Worm (Caenorhabditis elegans) whole organism, L4 larva: ENCODE measurements around the gene T13A10.2.

Experiments used
- F10B5.3 ChIP-seq: sonication (generic microtip); optimal IDR thresholded peaks from 2 replicates; lab custom pipeline; 2016; ENCODE audit warnings: mild to moderate bottlenecking, missing genetic modification characterization, missing compliant biosample characterization
- F26F4.8 ChIP-seq: fragments of 200-800 bp; sonication (Bioruptor generic); conservative IDR thresholded peaks from 2 replicates; pipeline ENCODE4 v1.3.6; 2022; ENCODE audit warnings: missing genetic modification characterization, missing compliant biosample characterization
- F49E8.2 ChIP-seq: sonication (generic microtip); optimal IDR thresholded peaks from 2 replicates; lab custom pipeline; 2016; ENCODE audit warnings: missing compliant biosample characterization, mild to moderate bottlenecking, missing genetic modification characterization, borderline replicate concordance
- Y105C5A.15 ChIP-seq: fragments of 200-800 bp; sonication (Bioruptor generic); IDR thresholded peaks from 2 replicates; pipeline ENCODE4 v1.3.6; 2022; ENCODE audit warnings: missing genetic modification characterization, missing compliant biosample characterization
- aha-1 ChIP-seq: fragments of 150-350 bp; peaks from one replicate; lab custom pipeline; 2014; ENCODE audit warnings: missing biosample characterization, missing genetic modification characterization
- aly-2 ChIP-seq: sonication (generic microtip); optimal IDR thresholded peaks from 2 replicates; lab custom pipeline; 2018; ENCODE audit warnings: missing biosample characterization, missing genetic modification characterization
- ceh-20 ChIP-seq: fragments of 200-800 bp; sonication (Bioruptor generic); IDR thresholded peaks from 2 replicates; pipeline ENCODE4 v1.3.6; 2022; ENCODE audit warnings: missing genetic modification reagents, missing genetic modification characterization, missing compliant biosample characterization
- ceh-32 ChIP-seq: sonication (generic microtip); optimal IDR thresholded peaks from 2 replicates; lab custom pipeline; 2016; ENCODE audit warnings: mild to moderate bottlenecking, missing genetic modification characterization, missing compliant biosample characterization; ENCODE audit not compliant: poor library complexity
- ces-1 ChIP-seq: fragments of 150-350 bp; sonication (generic microtip); optimal IDR thresholded peaks from 4 replicates; lab custom pipeline; 2014; ENCODE audit warnings: missing biosample characterization, missing genetic modification reagents, missing genetic modification characterization
- daf-16 ChIP-seq, 3 experiments: sonication (generic microtip); optimal IDR thresholded peaks; 2 replicates each; lab custom pipeline; 2016 to 2017; ENCODE audit warnings: missing genetic modification characterization in 3 of 3, missing genetic modification reagents in 3 of 3, mild to moderate bottlenecking in 2 of 3, missing compliant biosample characterization in 2 of 3, missing biosample characterization in 1 of 3, moderate library complexity in 1 of 3
- dmd-6 ChIP-seq: fragments of 200-800 bp; sonication (Bioruptor generic); IDR thresholded peaks from 2 replicates; pipeline ENCODE4 v1.3.6; 2022; ENCODE audit warnings: missing genetic modification reagents, missing genetic modification characterization, missing compliant biosample characterization
- dmd-8 ChIP-seq: fragments of 200-800 bp; sonication (Bioruptor generic); IDR thresholded peaks from 2 replicates; pipeline ENCODE4 v1.3.6; 2022; ENCODE audit warnings: missing genetic modification characterization, missing compliant biosample characterization
- dve-1 ChIP-seq: sonication (generic microtip); optimal IDR thresholded peaks from 2 replicates; lab custom pipeline; 2017; ENCODE audit warnings: antibody characterized with exemption, mild to moderate bottlenecking, missing genetic modification characterization, missing compliant biosample characterization; ENCODE audit not compliant: insufficient read depth
- hlh-30 ChIP-seq: sonication (generic microtip); optimal IDR thresholded peaks from 2 replicates; lab custom pipeline; 2017; ENCODE audit warnings: antibody characterized with exemption, mild to moderate bottlenecking, missing genetic modification characterization, missing compliant biosample characterization; ENCODE audit not compliant: insufficient read depth
- lim-7 ChIP-seq: fragments of 200-800 bp; sonication (Bioruptor generic); IDR thresholded peaks from 2 replicates; pipeline ENCODE4 v1.3.6; 2022; ENCODE audit warnings: missing genetic modification characterization, missing compliant biosample characterization
- lin-1 ChIP-seq: fragments of 200-800 bp; sonication (Bioruptor generic); IDR thresholded peaks from 2 replicates; pipeline ENCODE4 v1.3.6; 2022; ENCODE audit warnings: missing genetic modification reagents, missing genetic modification characterization, missing compliant biosample characterization
- lin-38 ChIP-seq: fragments of 200-800 bp; sonication (Bioruptor generic); IDR thresholded peaks from 2 replicates; pipeline ENCODE4 v1.3.6; 2022; ENCODE audit warnings: missing genetic modification reagents, missing genetic modification characterization, missing compliant biosample characterization
- nhr-102 ChIP-seq: sonication (generic microtip); optimal IDR thresholded peaks from 2 replicates; lab custom pipeline; 2016; ENCODE audit warnings: mild to moderate bottlenecking, missing genetic modification characterization, moderate library complexity, missing compliant biosample characterization
- nhr-28 ChIP-seq: fragments of 150-350 bp; optimal IDR thresholded peaks from 2 replicates; lab custom pipeline; 2014; ENCODE audit warnings: missing biosample characterization, missing genetic modification characterization
- php-3 ChIP-seq: fragments of 200-800 bp; sonication (Bioruptor generic); IDR thresholded peaks from 2 replicates; pipeline ENCODE4 v1.3.6; 2022; ENCODE audit warnings: missing genetic modification reagents, missing genetic modification characterization, missing compliant biosample characterization
- pqm-1 ChIP-seq: sonication (generic microtip); optimal IDR thresholded peaks from 2 replicates; lab custom pipeline; 2017; ENCODE audit warnings: missing biosample characterization, missing genetic modification characterization
- sdz-12 ChIP-seq: fragments of 200-800 bp; sonication (Bioruptor generic); optimal IDR thresholded peaks from 2 replicates; lab custom pipeline; 2018; ENCODE audit warnings: mild to moderate bottlenecking, missing genetic modification characterization, missing compliant biosample characterization
- skn-1 ChIP-seq: fragments of 150-350 bp; optimal IDR thresholded peaks from 2 replicates; lab custom pipeline; 2014; ENCODE audit warnings: missing biosample characterization, missing genetic modification characterization
- unc-62 ChIP-seq, 3 experiments: fragments of 150-350 bp in 1 of 3; sonication (generic microtip); optimal IDR thresholded peaks in 2 of 3; peaks in 1 of 3; 1 replicate in 1 of 3; 2 replicates in 2 of 3; lab custom pipeline; 2014 to 2017; ENCODE audit warnings: missing biosample characterization in 3 of 3, missing genetic modification characterization in 3 of 3, missing genetic modification reagents in 3 of 3, missing genotype in 1 of 3
- zfp-3 ChIP-seq: fragments of 200-800 bp; sonication (Bioruptor generic); conservative IDR thresholded peaks from 2 replicates; pipeline ENCODE4 v1.3.6; 2022; ENCODE audit warnings: missing genetic modification reagents, missing genetic modification characterization, missing compliant biosample characterization

T13A10.2 gene

DNA sequence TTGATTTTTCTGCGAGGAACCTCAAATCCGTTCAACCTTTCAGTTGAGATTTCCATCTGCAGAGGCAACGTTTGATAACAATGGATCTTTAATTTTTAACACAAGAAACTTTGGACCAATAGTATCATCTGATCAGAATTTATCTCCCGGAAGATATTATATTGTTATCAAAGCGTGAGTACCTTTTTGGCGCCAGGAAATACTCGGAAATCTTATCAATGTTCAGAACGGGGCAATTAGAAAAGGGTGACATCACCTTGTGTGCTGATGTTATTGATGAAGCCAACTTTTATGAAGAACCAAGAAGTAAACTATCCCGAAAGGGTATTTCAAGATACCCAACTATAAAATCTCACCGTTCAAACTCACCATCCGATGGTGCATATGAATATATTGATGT lies 33.0 kb upstream of the T13A10.2 start:
- TF ChIP-seq dmd-6 (GFP tag; lab: Robert Waterston, UW) (peak; percentile 79), lin-1 (GFP tag; lab: Robert Waterston, UW) (peak; percentile 76)

DNA sequence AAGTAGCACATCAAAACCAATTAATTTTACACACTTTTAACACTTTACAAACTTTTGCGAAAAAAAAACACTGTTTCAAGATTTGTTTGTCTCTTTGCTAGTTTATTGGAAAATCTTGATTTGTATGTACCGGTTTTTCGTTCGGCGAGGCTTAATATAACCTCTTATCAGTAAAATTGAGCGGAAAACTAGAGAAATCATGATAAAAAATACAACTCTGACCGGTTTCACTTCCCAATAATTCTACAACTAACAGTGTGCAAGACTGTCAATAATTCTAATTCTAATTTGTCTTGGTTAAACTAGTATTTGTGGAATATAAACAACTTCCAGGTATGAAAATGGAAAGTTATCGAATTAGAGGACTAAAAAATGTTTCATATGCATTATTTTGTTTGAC lies 31.2 kb upstream of the T13A10.2 start, which contains the start of gene C49A9.3:
C49A9.3 (plus strand) TSS at position 212 of the 400 bp plus-strand sequence.
- TF ChIP-seq dmd-8 (GFP tag; lab: Robert Waterston, UW): no peak
- TF ChIP-seq ces-1: no peak
- peak; percentile 64 for TF ChIP-seq nhr-28
- TF ChIP-seq dmd-6 (GFP tag; lab: Robert Waterston, UW): peak; percentile 35; the same call in 1 of the 2 replicates
- TF ChIP-seq F10B5.3: no peak
- TF ChIP-seq php-3: 0 out of 2 replicates have a peak, but pooled peaks have one; percentile 34
- no peak for TF ChIP-seq lim-7 (GFP tag; lab: Robert Waterston, UW)
- peak; percentile 55 for TF ChIP-seq pqm-1 (tag; lab: Kevin White, UChicago)
- no peak for TF ChIP-seq daf-16 (GFP tag; optimal IDR thresholded peaks at IDR 0.05; lab: Kevin White, UChicago)
- peak; percentile 73 for TF ChIP-seq daf-16 (tag; optimal IDR thresholded peaks at IDR 0.05; lab: Kevin White, UChicago)

DNA sequence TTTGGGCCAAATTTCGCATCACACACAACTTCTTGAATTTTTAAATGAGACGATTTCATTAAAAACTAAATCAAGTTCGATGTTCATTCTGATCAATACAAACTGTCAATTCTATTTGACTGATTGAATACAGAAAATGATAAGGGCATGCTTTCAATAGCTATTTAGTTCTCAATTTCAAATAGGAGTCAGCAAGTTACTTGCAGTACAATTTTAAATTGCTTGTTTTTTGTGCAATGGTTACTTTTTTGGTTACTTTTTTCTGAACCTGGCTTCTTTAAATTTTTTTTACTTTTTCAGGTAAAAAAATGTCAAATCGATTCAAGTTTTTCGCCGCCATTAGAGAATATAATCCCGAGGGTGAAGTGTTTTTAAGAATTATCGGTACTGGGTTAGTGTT lies 28.0 kb upstream of the T13A10.2 start, which contains the start of gene C49A9.2:
C49A9.2 (plus strand) TSS at position 301 of the 400 bp plus-strand sequence.
- TF ChIP-seq aha-1 (tag; lab: Kevin White, UChicago) (no peak), daf-16 (GFP tag; optimal IDR thresholded peaks at IDR 0.05; lab: Kevin White, UChicago) (no peak), daf-16 (tag; optimal IDR thresholded peaks at IDR 0.05; lab: Kevin White, UChicago) (peak; percentile 36), nhr-28 (peak; percentile 18), dve-1 (no peak), ces-1 (no peak), hlh-30 (no peak), pqm-1 (tag; lab: Kevin White, UChicago) (peak; percentile 8)

DNA sequence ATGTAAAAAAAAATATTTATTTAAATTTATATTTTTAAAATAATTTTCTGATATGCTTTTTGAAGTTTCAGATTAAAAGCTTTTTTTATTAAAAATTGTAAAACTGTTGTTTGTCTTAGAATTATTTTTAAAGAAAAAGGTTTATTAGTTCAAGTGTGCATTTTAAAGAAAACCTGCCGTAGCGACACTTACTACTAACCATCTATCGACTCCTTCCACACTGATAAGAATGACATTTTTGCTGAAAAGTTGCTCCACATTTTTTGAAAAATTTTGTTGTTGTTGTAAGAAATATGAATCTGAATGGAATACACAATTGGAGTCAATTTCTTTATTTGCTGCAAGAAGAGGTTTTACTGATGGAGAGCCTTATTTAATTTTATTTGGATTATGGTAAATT lies 25.1 kb upstream of the T13A10.2 start, which contains the start of gene C49A9.1:
C49A9.1 (plus strand) TSS at position 217 of the 400 bp plus-strand sequence.
- TF ChIP-seq pqm-1 (tag; lab: Kevin White, UChicago) (peak; percentile 70), ceh-20 (GFP tag; lab: Robert Waterston, UW) (no peak), daf-16 (GFP tag; optimal IDR thresholded peaks at IDR 0.05; lab: Kevin White, UChicago) (no peak), daf-16 (tag; optimal IDR thresholded peaks at IDR 0.05; lab: Kevin White, UChicago) (peak; percentile 46), nhr-102 (tag; lab: Kevin White, UChicago) (no peak), dve-1 (peak; percentile 15), aha-1 (tag; lab: Kevin White, UChicago) (peak; percentile 32), sdz-12 (no peak), nhr-28 (peak; percentile 3), F49E8.2 (tag; lab: Kevin White, UChicago) (no peak)

DNA sequence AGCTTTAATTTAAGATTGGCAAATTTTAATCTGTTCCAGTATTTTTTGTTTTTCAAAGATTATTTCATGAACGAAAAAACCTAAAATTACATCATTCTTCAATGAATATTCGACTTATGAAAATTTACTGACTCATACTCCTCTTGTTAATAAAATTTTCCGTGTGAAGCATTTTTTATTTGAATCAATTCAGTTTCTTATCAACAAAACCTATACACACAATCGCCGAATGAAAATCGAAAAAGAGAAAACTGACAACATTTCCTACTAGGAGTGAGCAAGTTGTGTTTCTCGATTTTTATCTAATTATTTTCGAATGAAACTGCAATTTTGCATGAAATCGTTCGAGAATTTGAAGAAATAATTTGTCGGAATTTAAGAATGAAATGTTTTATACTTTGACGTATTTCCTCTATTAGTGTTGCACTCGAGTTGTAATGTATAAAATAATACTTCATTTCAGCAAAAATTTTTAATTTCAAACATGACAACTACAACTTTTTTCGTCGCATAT lies 22.5 kb upstream of the T13A10.2 start, which contains the start of gene F58F9.4:
F58F9.4 (plus strand) TSS at position 464 of the 514 bp plus-strand sequence.
- TF ChIP-seq php-3: no peak
- no peak for TF ChIP-seq daf-16 (GFP tag; optimal IDR thresholded peaks at IDR 0.05; lab: Kevin White, UChicago)
- TF ChIP-seq daf-16 (tag; optimal IDR thresholded peaks at IDR 0.05; lab: Kevin White, UChicago): peak; percentile 31
- TF ChIP-seq aly-2: no peak
- TF ChIP-seq pqm-1 (tag; lab: Kevin White, UChicago): peak; percentile 41
- no peak for TF ChIP-seq zfp-3
- TF ChIP-seq dmd-6 (GFP tag; lab: Robert Waterston, UW): peak; percentile 37; the same call in 1 of the 2 replicates
- TF ChIP-seq skn-1 (tag; lab: Kevin White, UChicago): no peak
- peak; percentile 28 for TF ChIP-seq nhr-28
- TF ChIP-seq F26F4.8: no peak
- no peak for TF ChIP-seq F49E8.2 (tag; lab: Kevin White, UChicago)

DNA sequence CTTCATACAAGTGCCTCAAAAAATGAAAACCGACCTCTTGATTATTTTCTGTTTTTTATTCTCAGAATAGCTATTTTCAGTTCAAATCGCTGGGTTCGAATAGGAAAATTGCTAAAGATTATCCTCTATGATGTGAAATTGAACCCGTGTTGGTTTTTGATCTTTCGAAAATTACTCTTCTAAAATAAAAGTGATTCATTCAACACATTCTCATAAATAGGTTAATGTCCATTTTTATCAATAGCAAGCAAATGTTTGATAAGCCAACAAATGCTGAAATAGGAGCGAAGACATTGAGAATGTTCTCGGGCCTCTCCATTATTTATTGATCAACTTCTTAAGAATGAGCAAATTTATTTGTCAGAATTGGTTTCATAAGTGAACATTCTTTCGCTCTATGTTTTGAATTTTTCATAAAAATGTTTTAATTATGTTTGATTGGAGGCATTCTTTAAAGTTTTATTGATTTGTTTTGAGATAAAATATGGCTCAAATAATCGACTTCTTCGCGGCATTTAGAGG lies 20.3 kb upstream of the T13A10.2 start, which contains the start of gene F58F9.3:
F58F9.3 (plus strand) TSS at position 472 of the 522 bp plus-strand sequence.
- TF ChIP-seq nhr-28 (peak; percentile 48), dve-1 (peak; percentile 30), dmd-8 (GFP tag; lab: Robert Waterston, UW) (no peak), unc-62 (GFP tag; optimal IDR thresholded peaks at IDR 0.05 in 1 of 2; lab: Kevin White, UChicago) (peak in 1 of 2 experiments; percentile 88), unc-62 (tag; optimal IDR thresholded peaks at IDR 0.05; lab: Kevin White, UChicago) (no peak), Y105C5A.15 (no peak), daf-16 (GFP tag; optimal IDR thresholded peaks at IDR 0.05; lab: Kevin White, UChicago) (no peak), daf-16 (tag; optimal IDR thresholded peaks at IDR 0.05; lab: Kevin White, UChicago) (peak; percentile 79), aha-1 (tag; lab: Kevin White, UChicago) (peak; percentile 73), pqm-1 (tag; lab: Kevin White, UChicago) (peak; percentile 52), dmd-6 (GFP tag; lab: Robert Waterston, UW) (peak; percentile 25; the same call in 1 of the 2 replicates), ceh-32 (tag; lab: Kevin White, UChicago) (no peak), lin-38 (GFP tag; lab: Robert Waterston, UW) (no peak), F26F4.8 (no peak)
